Fruit fly (Drosophila melanogaster) Kc167 (cell line): ENCODE measurements around the gene CG15034.

Source experiments
- Myc ChIP-seq: fragments of >200 bp; optimal IDR thresholded peaks from 2 replicates; lab custom pipeline; 2017; ENCODE audit warnings: missing external identifiers
- Sin3A ChIP-seq: fragments of >200 bp; optimal IDR thresholded peaks from 2 replicates; lab custom pipeline; 2018; ENCODE audit warnings: missing external identifiers
- h ChIP-seq: fragments of >200 bp; optimal IDR thresholded peaks from 3 replicates; lab custom pipeline; 2018; ENCODE audit warnings: missing external identifiers
- insv ChIP-seq: fragments of >200 bp; optimal IDR thresholded peaks from 3 replicates; lab custom pipeline; 2018; ENCODE audit warnings: missing external identifiers
- psq ChIP-seq: fragments of >200 bp; optimal IDR thresholded peaks from 2 replicates; lab custom pipeline; 2017; ENCODE audit warnings: missing external identifiers
- ttk ChIP-seq: sonication (Bioruptor generic); optimal IDR thresholded peaks from 2 replicates; lab custom pipeline; 2017; ENCODE audit warnings: missing external identifiers

DNA sequence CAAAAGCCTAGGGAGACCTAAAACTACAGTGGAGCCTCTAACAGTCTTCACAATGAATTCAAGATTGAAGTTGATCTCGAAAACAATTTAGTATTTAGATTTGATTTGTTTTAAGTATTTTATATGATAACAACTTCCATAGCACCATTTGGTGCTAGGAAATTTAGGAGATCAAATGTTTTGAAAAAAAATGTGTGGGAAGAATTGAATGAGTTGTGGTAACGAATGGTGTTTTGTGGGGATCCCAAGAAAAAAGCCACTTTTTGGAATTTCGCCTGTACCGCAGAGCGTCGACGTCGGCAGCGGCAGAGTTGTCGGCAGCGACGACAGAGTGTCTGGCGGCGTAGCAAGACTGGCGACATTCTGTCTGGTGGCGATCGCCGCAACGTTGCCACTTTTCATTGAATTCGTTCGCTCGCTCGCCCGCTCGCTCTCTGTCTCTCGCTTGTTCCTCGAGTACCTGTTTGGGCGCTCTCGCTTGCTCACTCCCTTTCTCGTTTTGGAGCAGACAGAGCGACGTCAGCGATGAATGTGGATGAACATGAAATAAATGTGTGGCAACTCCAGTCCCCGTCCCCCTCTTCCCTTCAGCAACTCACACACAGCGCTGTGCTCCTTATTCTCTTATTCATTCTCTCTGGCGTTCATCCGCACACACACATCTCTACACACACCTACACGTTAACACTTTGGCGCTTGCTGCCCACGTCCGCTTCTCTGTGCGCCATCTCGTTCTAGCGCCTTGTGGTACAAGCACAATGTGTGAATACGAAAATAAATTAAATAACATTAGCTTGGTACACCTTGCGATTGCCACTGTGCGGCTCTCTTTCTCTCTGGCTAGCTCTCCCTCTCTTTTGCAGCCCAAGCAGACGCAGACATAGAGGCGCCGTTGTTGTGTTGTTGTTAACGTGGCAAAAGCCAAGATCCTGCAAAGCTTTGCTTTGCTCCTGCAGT lies 47.6 kb downstream of the CG15034 start:
- TF ChIP-seq psq (lab: Kevin White, UChicago) (no peak), Sin3A (lab: Kevin White, UChicago) (no peak), Myc (lab: Kevin White, UChicago) (no peak), h (lab: Kevin White, UChicago) (no peak), ttk (lab: Kevin White, UChicago) (no peak), insv (lab: Kevin White, UChicago) (no peak)
